Fruit fly (Drosophila melanogaster): ENCODE data around the gene CG32708.
A peak's percentile ranks its signal among the peaks of the same experiment; 100 is the strongest.

- TF ChIP-seq topi (GFP tag; optimal IDR thresholded peaks at IDR 0.05) (peak; percentile 86), CG34406 (GFP tag; optimal IDR thresholded peaks at IDR 0.05) (peak; percentile 85), CG6808 (GFP tag; optimal IDR thresholded peaks at IDR 0.05) (peak; percentile 74), CG15336 (GFP tag; IDR thresholded peaks at IDR 0.05) (peak; percentile 95)
Measured at dm6 chrX:9060078-9060477, 25.7 kb upstream of the CG32708 start.

All from whole organism, prepupa.